Fruit fly (Drosophila melanogaster): ENCODE data around the gene yellow-k.

The yellow-k gene

dm6 chr3L:15548843-15549242, 28.4 kb downstream of the yellow-k start (continued):
- TF ChIP-seq fd96Cb (tag; optimal IDR thresholded peaks at IDR 0.05) = no peak
- TF ChIP-seq Bdp1 (GFP tag; optimal IDR thresholded peaks at IDR 0.05) = no peak
- TF ChIP-seq D19B (GFP tag; optimal IDR thresholded peaks at IDR 0.05) = no peak
- no peak for TF ChIP-seq CG15479 (GFP tag; optimal IDR thresholded peaks at IDR 0.05)
- TF ChIP-seq CTCF (GFP tag; optimal IDR thresholded peaks at IDR 0.05) = no peak
- TF ChIP-seq E2f1 (GFP tag; IDR thresholded peaks at IDR 0.05) = no peak
- peak; percentile 20; the same call in 1 of the 2 replicates for TF ChIP-seq danr (GFP tag; IDR thresholded peaks at IDR 0.05)
- TF ChIP-seq Sox102F (GFP tag; optimal IDR thresholded peaks at IDR 0.05) = no peak
- no peak for TF ChIP-seq Mad (GFP tag; optimal IDR thresholded peaks at IDR 0.05)
- no peak for TF ChIP-seq ase (GFP tag; IDR thresholded peaks at IDR 0.05)
- TF ChIP-seq CG31441 (GFP tag; IDR thresholded peaks at IDR 0.05) = no peak
- no peak for TF ChIP-seq Antp (GFP tag; optimal IDR thresholded peaks at IDR 0.05)
- TF ChIP-seq zf30C (GFP tag; optimal IDR thresholded peaks at IDR 0.05) = no peak
- no peak for TF ChIP-seq HLH3B (GFP tag; IDR thresholded peaks at IDR 0.05)
- no peak for TF ChIP-seq CG1792 (GFP tag; optimal IDR thresholded peaks at IDR 0.05)
- no peak for TF ChIP-seq Xrp1 (GFP tag; IDR thresholded peaks at IDR 0.05)
- no peak for TF ChIP-seq chn (GFP tag; optimal IDR thresholded peaks at IDR 0.05)
- TF ChIP-seq exex (tag; optimal IDR thresholded peaks at IDR 0.05) = peak; percentile 7
- no peak for TF ChIP-seq bcd (GFP tag; optimal IDR thresholded peaks at IDR 0.05)
- TF ChIP-seq Oli (tag; optimal IDR thresholded peaks at IDR 0.05) = no peak
- no peak for TF ChIP-seq peb (GFP tag; IDR thresholded peaks at IDR 0.05)
- no peak for TF ChIP-seq repo (GFP tag; optimal IDR thresholded peaks at IDR 0.05)
- no peak for TF ChIP-seq shn (GFP tag; optimal IDR thresholded peaks at IDR 0.05)
- TF ChIP-seq CG1832 (GFP tag; optimal IDR thresholded peaks at IDR 0.05) = no peak
- no peak for TF ChIP-seq CG6689 (GFP tag; IDR thresholded peaks at IDR 0.05)
- no peak for TF ChIP-seq Rx (GFP tag; IDR thresholded peaks at IDR 0.05)
- TF ChIP-seq CG3995 (GFP tag; optimal IDR thresholded peaks at IDR 0.05) = no peak
- TF ChIP-seq lilli (GFP tag; optimal IDR thresholded peaks at IDR 0.05) = no peak
- no peak for TF ChIP-seq Drgx (GFP tag; IDR thresholded peaks at IDR 0.05)
- TF ChIP-seq dmrt11E (tag; optimal IDR thresholded peaks at IDR 0.05) = no peak
- TF ChIP-seq vfl (GFP tag; optimal IDR thresholded peaks at IDR 0.05) = no peak
- TF ChIP-seq CG6654 (GFP tag; optimal IDR thresholded peaks at IDR 0.05) = no peak
- TF ChIP-seq CG31224 (GFP tag; IDR thresholded peaks at IDR 0.05) = no peak
- no peak for TF ChIP-seq ac (GFP tag; optimal IDR thresholded peaks at IDR 0.05)
- TF ChIP-seq Atf6 (GFP tag; IDR thresholded peaks at IDR 0.05) = 0 out of 2 replicates have a peak, but pooled peaks have one; percentile 15
- TF ChIP-seq tio (GFP tag; optimal IDR thresholded peaks at IDR 0.05) = no peak
- no peak for TF ChIP-seq kay (GFP tag; optimal IDR thresholded peaks at IDR 0.05)
- no peak for TF ChIP-seq Max (GFP tag; optimal IDR thresholded peaks at IDR 0.05)
- TF ChIP-seq chm (GFP tag; IDR thresholded peaks at IDR 0.05) = no peak
- TF ChIP-seq HmgD (GFP tag; optimal IDR thresholded peaks at IDR 0.05) = no peak
- TF ChIP-seq CG11085 (GFP tag; IDR thresholded peaks at IDR 0.05) = no peak
- TF ChIP-seq crp (GFP tag; optimal IDR thresholded peaks at IDR 0.05) = no peak
- TF ChIP-seq CG7928 (GFP tag; optimal IDR thresholded peaks at IDR 0.05) = peak; percentile 12
- no peak for TF ChIP-seq CkIIα-i1 (GFP tag; IDR thresholded peaks at IDR 0.05)
- no peak for TF ChIP-seq ttk (GFP tag; IDR thresholded peaks at IDR 0.05)
- no peak for TF ChIP-seq lmd (GFP tag; IDR thresholded peaks at IDR 0.05)
- TF ChIP-seq CG10267 (tag; optimal IDR thresholded peaks at IDR 0.05) = no peak
- TF ChIP-seq stwl (tag; optimal IDR thresholded peaks at IDR 0.05) = no peak
- no peak for TF ChIP-seq lola (GFP tag; optimal IDR thresholded peaks at IDR 0.05)
- TF ChIP-seq CG10147 (GFP tag; optimal IDR thresholded peaks at IDR 0.05) = no peak
- no peak for TF ChIP-seq eve (GFP tag; optimal IDR thresholded peaks at IDR 0.05)
- TF ChIP-seq CG3065 (GFP tag; optimal IDR thresholded peaks at IDR 0.05) = no peak
- TF ChIP-seq NC2α (GFP tag; optimal IDR thresholded peaks at IDR 0.05) = no peak

Measured in whole organism, embryonic.